Worm (Caenorhabditis elegans) whole organism, midembryonic: ENCODE measurements around the gene C18D11.10.

ENCODE experiments used
- T22C8.4 ChIP-seq: fragments of 200-800 bp; sonication (Bioruptor generic); IDR thresholded peaks from 2 replicates; pipeline ENCODE4 v1.3.6; 2022; ENCODE audit warnings: missing genetic modification characterization, missing compliant biosample characterization
- cog-1 ChIP-seq: sonication (generic microtip); optimal IDR thresholded peaks from 2 replicates; lab custom pipeline; 2016; ENCODE audit warnings: missing genetic modification characterization, missing compliant biosample characterization
- flt-1 ChIP-seq: fragments of 200-800 bp; sonication (Bioruptor generic); IDR thresholded peaks from 2 replicates; pipeline ENCODE4 v1.3.6; 2022; ENCODE audit warnings: missing genetic modification characterization, missing compliant biosample characterization
- klf-2 ChIP-seq: fragments of 200-800 bp; sonication (Bioruptor generic); conservative IDR thresholded peaks from 2 replicates; pipeline ENCODE4 v1.3.6; 2022; ENCODE audit warnings: missing genetic modification reagents, missing genetic modification characterization, missing compliant biosample characterization
- med-1 ChIP-seq: sonication (generic microtip); optimal IDR thresholded peaks from 2 replicates; lab custom pipeline; 2017; ENCODE audit warnings: missing genetic modification characterization, mild to moderate bottlenecking, missing compliant biosample characterization, antibody characterized with exemption, missing genetic modification reagents; ENCODE audit not compliant: insufficient read depth
- ref-1 ChIP-seq: fragments of 200-800 bp; sonication (Bioruptor generic); conservative IDR thresholded peaks from 2 replicates; pipeline ENCODE4 v1.3.6; 2022; ENCODE audit warnings: missing genetic modification reagents, missing genetic modification characterization, missing compliant biosample characterization
- tab-1 ChIP-seq: fragments of 200-800 bp; sonication (Bioruptor generic); IDR thresholded peaks from 2 replicates; pipeline ENCODE4 v1.3.6; 2022; ENCODE audit warnings: missing genetic modification characterization, missing compliant biosample characterization
- ztf-23 ChIP-seq: fragments of 200-800 bp; sonication (Bioruptor generic); IDR thresholded peaks from 2 replicates; pipeline ENCODE4 v1.3.6; 2022; ENCODE audit warnings: missing genetic modification reagents, missing genetic modification characterization, missing compliant biosample characterization
- ztf-29 ChIP-seq: fragments of 200-800 bp; sonication (Bioruptor generic); IDR thresholded peaks from 2 replicates; pipeline ENCODE4 v1.3.6; 2022; ENCODE audit warnings: missing genetic modification reagents, missing genetic modification characterization, missing compliant biosample characterization

Gene C18D11.10

ce11 chrIII:11846365-11846764, 38.8 kb downstream of the C18D11.10 start, which contains the start of gene ntl-3:
TSS of gene ntl-3 (minus strand) at chrIII:11846465.
- TF ChIP-seq klf-2 (GFP tag; lab: Robert Waterston, UW) (no peak), tab-1 (no peak), ztf-23 (GFP tag; lab: Robert Waterston, UW) (no peak), med-1 (GFP tag; lab: Kevin White, UChicago) (no peak), flt-1 (GFP tag; lab: Robert Waterston, UW) (no peak), ref-1 (GFP tag; lab: Robert Waterston, UW) (no peak), cog-1 (tag; lab: Kevin White, UChicago) (no peak), T22C8.4 (GFP tag; lab: Robert Waterston, UW) (no peak), ztf-29 (GFP tag; lab: Robert Waterston, UW) (no peak)

- TF ChIP-seq med-1 (GFP tag; lab: Kevin White, UChicago) (no peak), flt-1 (GFP tag; lab: Robert Waterston, UW) (no peak), tab-1 (no peak), T22C8.4 (GFP tag; lab: Robert Waterston, UW) (peak; percentile 64), ztf-29 (GFP tag; lab: Robert Waterston, UW) (no peak)
These were observed 39.5 kb downstream of the C18D11.10 start for ce11 chrIII:11847014-11847413.

ce11 chrIII:11847658-11848202, 40.2 kb downstream of the C18D11.10 start, which contains the start of gene mif-1:
TSS of gene mif-1 (plus strand) at chrIII:11848152.
- TF ChIP-seq med-1 (GFP tag; lab: Kevin White, UChicago) (no peak), flt-1 (GFP tag; lab: Robert Waterston, UW) (no peak), klf-2 (GFP tag; lab: Robert Waterston, UW) (no peak), ref-1 (GFP tag; lab: Robert Waterston, UW) (no peak), ztf-29 (GFP tag; lab: Robert Waterston, UW) (no peak), T22C8.4 (GFP tag; lab: Robert Waterston, UW) (no peak), cog-1 (tag; lab: Kevin White, UChicago) (no peak), ztf-23 (GFP tag; lab: Robert Waterston, UW) (no peak), tab-1 (no peak)

- TF ChIP-seq klf-2 (GFP tag; lab: Robert Waterston, UW) (peak; percentile 60; the same call in 1 of the 2 replicates), ztf-23 (GFP tag; lab: Robert Waterston, UW) (no peak), med-1 (GFP tag; lab: Kevin White, UChicago) (no peak), tab-1 (no peak), T22C8.4 (GFP tag; lab: Robert Waterston, UW) (peak; percentile 34; the same call in 1 of the 2 replicates), ztf-29 (GFP tag; lab: Robert Waterston, UW) (no peak), ref-1 (GFP tag; lab: Robert Waterston, UW) (0 out of 2 replicates have a peak, but pooled peaks have one; percentile 25), flt-1 (GFP tag; lab: Robert Waterston, UW) (peak; percentile 64; the same call in 1 of the 2 replicates)
These were observed 40.8 kb downstream of the C18D11.10 start for ce11 chrIII:11848317-11848716.

ce11 chrIII:11849590-11849989, 42.1 kb downstream of the C18D11.10 start:
- no peak for TF ChIP-seq ztf-23 (GFP tag; lab: Robert Waterston, UW)
- no peak for TF ChIP-seq tab-1
- TF ChIP-seq flt-1 (GFP tag; lab: Robert Waterston, UW): no peak
- TF ChIP-seq klf-2 (GFP tag; lab: Robert Waterston, UW): no peak
- no peak for TF ChIP-seq ref-1 (GFP tag; lab: Robert Waterston, UW)
- TF ChIP-seq T22C8.4 (GFP tag; lab: Robert Waterston, UW): no peak
- TF ChIP-seq cog-1 (tag; lab: Kevin White, UChicago): no peak
- TF ChIP-seq med-1 (GFP tag; lab: Kevin White, UChicago): no peak

- TF ChIP-seq ref-1 (GFP tag; lab: Robert Waterston, UW): no peak
- TF ChIP-seq tab-1: no peak
- no peak for TF ChIP-seq ztf-29 (GFP tag; lab: Robert Waterston, UW)
- TF ChIP-seq cog-1 (tag; lab: Kevin White, UChicago): no peak
- no peak for TF ChIP-seq ztf-23 (GFP tag; lab: Robert Waterston, UW)
- TF ChIP-seq klf-2 (GFP tag; lab: Robert Waterston, UW): no peak
- TF ChIP-seq flt-1 (GFP tag; lab: Robert Waterston, UW): no peak
- no peak for TF ChIP-seq med-1 (GFP tag; lab: Kevin White, UChicago)
- TF ChIP-seq T22C8.4 (GFP tag; lab: Robert Waterston, UW): no peak
These were observed 46.0 kb downstream of the C18D11.10 start for ce11 chrIII:11853533-11853932.

- no peak for TF ChIP-seq ref-1 (GFP tag; lab: Robert Waterston, UW)
These were observed 49.3 kb downstream of the C18D11.10 start for ce11 chrIII:11856852-11857251.
